In genomic region chrIII:6331211-6331782, ce11 we compare ENCODE assay signal across 3 worm cellular contexts.
TF ChIP-seq lines count a peak whose summit lies in the region.

TSS of gene C56G2.4 (plus strand) at chrIII:6331732.

TF ChIP-seq in whole organism, L1 larva, 84 proteins besides CTCF, POLR2A, EP300 and RAD21:
- TF ChIP-seq pqm-1 (tag; optimal IDR thresholded peaks at IDR 0.05; lab: Kevin White, UChicago) = no peak
- peak; percentile 4 for TF ChIP-seq lin-14 (GFP tag; optimal IDR thresholded peaks at IDR 0.05; lab: Kevin White, UChicago)
- no peak for TF ChIP-seq fos-1 (tag; optimal IDR thresholded peaks at IDR 0.05; lab: Kevin White, UChicago)
- TF ChIP-seq fkh-4 (tag; optimal IDR thresholded peaks at IDR 0.05; lab: Kevin White, UChicago; ENCODE audit: borderline replicate concordance) = no peak
- TF ChIP-seq fkh-10 (GFP tag; optimal IDR thresholded peaks at IDR 0.05; lab: Kevin White, UChicago) = peak; percentile 42
- TF ChIP-seq efl-1 (optimal IDR thresholded peaks at IDR 0.05; lab: Kevin White, UChicago) = no peak
- peak in 1 of 2 experiments; percentile 25 for TF ChIP-seq efl-1 (GFP tag; optimal IDR thresholded peaks at IDR 0.05 in 1 of 2; lab: Kevin White, UChicago)

TF ChIP-seq in whole organism, late embryonic, 69 proteins besides CTCF, POLR2A, EP300 and RAD21:
- TF ChIP-seq unc-42 (tag; optimal IDR thresholded peaks at IDR 0.05; lab: Kevin White, UChicago) (peak; percentile 22), lin-11 (tag; optimal IDR thresholded peaks at IDR 0.05; lab: Kevin White, UChicago) (no peak)

TF ChIP-seq in whole organism, mixed stage, embryonic, 35 proteins besides CTCF, POLR2A, EP300 and RAD21:
- TF ChIP-seq sem-2 (GFP tag; optimal IDR thresholded peaks at IDR 0.05; lab: Kevin White, UChicago) (no peak), mls-2 (tag; optimal IDR thresholded peaks at IDR 0.05; lab: Kevin White, UChicago) (no peak), drap-1 (GFP tag; optimal IDR thresholded peaks at IDR 0.05; lab: Kevin White, UChicago) (no peak), pha-4 (tag; optimal IDR thresholded peaks at IDR 0.05; lab: Kevin White, UChicago) (no peak), nhr-2 (tag; optimal IDR thresholded peaks at IDR 0.05; lab: Kevin White, UChicago) (no peak), ztf-11 (tag; optimal IDR thresholded peaks at IDR 0.05; lab: Kevin White, UChicago) (no peak), zip-8 (tag; optimal IDR thresholded peaks at IDR 0.05; lab: Kevin White, UChicago) (peak; percentile 90)

Comparison
In these comparisons a context has a peak if more than half of its experiments do, and no peak if none do; other contexts are left out.
1. Of the 10 proteins assayed by ChIP-seq in both whole organism, L1 larva and whole organism, late embryonic: peak only in whole organism, L1 larva: fkh-10; only in whole organism, late embryonic: none; in both: none; in neither: 9.